Fruit fly (Drosophila melanogaster): ENCODE data around the gene mew.

mew gene

dm6 chrX:13233811-13234737 lies 24.2 kb downstream of the mew start (continued):
- peak in 1 of 3 experiments; percentile 95 for TF ChIP-seq lola (GFP tag; optimal IDR thresholded peaks at IDR 0.05)
- TF ChIP-seq CG10462 (GFP tag; optimal IDR thresholded peaks at IDR 0.05) = peak; percentile 47
- TF ChIP-seq vfl (GFP tag; optimal IDR thresholded peaks at IDR 0.05) = peak; percentile 49
- TF ChIP-seq klu (GFP tag; IDR thresholded peaks at IDR 0.05) = peak; percentile 33; the same call in 1 of the 2 replicates
- TF ChIP-seq CG5180 (GFP tag; optimal IDR thresholded peaks at IDR 0.05) = peak; percentile 64
- TF ChIP-seq CG12155 (GFP tag; optimal IDR thresholded peaks at IDR 0.05) = peak; percentile 77
- peak; percentile 85 for TF ChIP-seq Side (GFP tag; optimal IDR thresholded peaks at IDR 0.05)
- TF ChIP-seq ro (GFP tag; IDR thresholded peaks at IDR 0.05) = peak; percentile 64; the same call in 1 of the 2 replicates
- peak; percentile 96 for TF ChIP-seq Med (GFP tag)
- peak; percentile 86 for TF ChIP-seq sob (GFP tag; IDR thresholded peaks at IDR 0.05)
- peak; percentile 72 for TF ChIP-seq H2.0 (GFP tag; IDR thresholded peaks at IDR 0.05)
- no peak for TF ChIP-seq CG4282 (GFP tag; optimal IDR thresholded peaks at IDR 0.05)
- peak; percentile 77 for TF ChIP-seq CHES-1-like (GFP tag; optimal IDR thresholded peaks at IDR 0.05)
- TF ChIP-seq CG6813 (GFP tag; optimal IDR thresholded peaks at IDR 0.05) = peak; percentile 60
- TF ChIP-seq CG33557 (GFP tag; optimal IDR thresholded peaks at IDR 0.05) = peak; percentile 94
- no peak for TF ChIP-seq pzg (GFP tag; optimal IDR thresholded peaks at IDR 0.05)
- no peak for TF ChIP-seq CG3065 (GFP tag; optimal IDR thresholded peaks at IDR 0.05)
- TF ChIP-seq eve (GFP tag; optimal IDR thresholded peaks at IDR 0.05) = peak; percentile 74 to 94
- TF ChIP-seq CG12299 (tag; optimal IDR thresholded peaks at IDR 0.05) = peak; percentile 4
- peak; percentile 88 for TF ChIP-seq lilli (GFP tag; optimal IDR thresholded peaks at IDR 0.05)
- peak; percentile 62; the same call in 1 of the 2 replicates for TF ChIP-seq CG32767 (GFP tag; IDR thresholded peaks at IDR 0.05)
- TF ChIP-seq NfI (GFP tag; optimal IDR thresholded peaks at IDR 0.05) = peak; percentile 54
- TF ChIP-seq CG1792 (GFP tag; optimal IDR thresholded peaks at IDR 0.05) = peak; percentile 68
- TF ChIP-seq CG16863 (GFP tag; optimal IDR thresholded peaks at IDR 0.05) = peak; percentile 79
- peak; percentile 89 for TF ChIP-seq CG7271 (tag; optimal IDR thresholded peaks at IDR 0.05)
- TF ChIP-seq YL-1 (GFP tag; optimal IDR thresholded peaks at IDR 0.05) = peak; percentile 44
- TF ChIP-seq slbo (GFP tag; IDR thresholded peaks at IDR 0.05) = peak; percentile 78
- TF ChIP-seq Hr51 (GFP tag; optimal IDR thresholded peaks at IDR 0.05) = peak; percentile 62 to 80
- peak; percentile 68 for TF ChIP-seq ase (GFP tag; IDR thresholded peaks at IDR 0.05)
- no peak for TF ChIP-seq toy (GFP tag; IDR thresholded peaks at IDR 0.05)
- TF ChIP-seq mld (GFP tag; IDR thresholded peaks at IDR 0.05; ENCODE audit: partially characterized antibody) = no peak
- no peak for TF ChIP-seq tna (GFP tag; IDR thresholded peaks at IDR 0.05; ENCODE audit: partially characterized antibody)
- TF ChIP-seq CG9797 (GFP tag; optimal IDR thresholded peaks at IDR 0.05) = no peak
- peak; percentile 80 for TF ChIP-seq ken (GFP tag; IDR thresholded peaks at IDR 0.05)
- TF ChIP-seq CG6689 (GFP tag; IDR thresholded peaks at IDR 0.05) = peak; percentile 87
- TF ChIP-seq CG12769 (tag; optimal IDR thresholded peaks at IDR 0.05) = peak; percentile 80
- TF ChIP-seq CG8944 (GFP tag; optimal IDR thresholded peaks at IDR 0.05) = peak; percentile 70
- TF ChIP-seq Mrtf (GFP tag; IDR thresholded peaks at IDR 0.05) = peak; percentile 70
- TF ChIP-seq Xbp1 (GFP tag; optimal IDR thresholded peaks at IDR 0.05) = peak; percentile 73
- TF ChIP-seq sima (GFP tag; optimal IDR thresholded peaks at IDR 0.05) = peak; percentile 63
- peak; percentile 76 for TF ChIP-seq Asciz (GFP tag; optimal IDR thresholded peaks at IDR 0.05)
- no peak for TF ChIP-seq mirr (GFP tag; optimal IDR thresholded peaks at IDR 0.05)
- no peak for TF ChIP-seq B-H2 (GFP tag; optimal IDR thresholded peaks at IDR 0.05)
- TF ChIP-seq CG12219 (GFP tag; optimal IDR thresholded peaks at IDR 0.05) = peak; percentile 60
- peak; percentile 78 for TF ChIP-seq CG11247 (GFP tag; IDR thresholded peaks at IDR 0.05)
- TF ChIP-seq CG34422 (GFP tag; IDR thresholded peaks at IDR 0.05) = peak; percentile 85
- TF ChIP-seq CG15073 (GFP tag; optimal IDR thresholded peaks at IDR 0.05) = peak; percentile 46
- peak; percentile 85 for TF ChIP-seq onecut (GFP tag; IDR thresholded peaks at IDR 0.05)
